Fruit fly (Drosophila melanogaster): Measurements from ENCODE around the gene CG8500.
A peak's percentile ranks its signal among the peaks of the same experiment; 100 is the strongest.

Gene CG8500

dm6 chr3R:9784341-9785062 lies at the start of gene CG8500, which contains the start of gene MtnA:
TSS of gene CG8500 (plus strand) at chr3R:9784653.
TSS of gene MtnA (minus strand) at chr3R:9784370.
- peak; percentile 26 for TF ChIP-seq CG13894 (tag; optimal IDR thresholded peaks at IDR 0.05)
- TF ChIP-seq emc (GFP tag; optimal IDR thresholded peaks at IDR 0.05) = no peak
- peak; percentile 64 for TF ChIP-seq Dp (GFP tag; optimal IDR thresholded peaks at IDR 0.05)
- TF ChIP-seq Ets65A (GFP tag) = peak; percentile 77
- peak; percentile 54 for TF ChIP-seq pita (GFP tag; optimal IDR thresholded peaks at IDR 0.05)
- no peak for TF ChIP-seq E2f1 (GFP tag; IDR thresholded peaks at IDR 0.05)
- TF ChIP-seq MBD-R2 (GFP tag; IDR thresholded peaks at IDR 0.05) = peak; percentile 55; the same call in 1 of the 2 replicates
- TF ChIP-seq stc (GFP tag; IDR thresholded peaks at IDR 0.05) = 0 out of 2 replicates have a peak, but pooled peaks have one; percentile 16
- TF ChIP-seq hth (optimal IDR thresholded peaks at IDR 0.05) = no peak
- TF ChIP-seq gt (GFP tag; IDR thresholded peaks at IDR 0.05) = no peak
- peak; percentile 53 for TF ChIP-seq Dek (tag; optimal IDR thresholded peaks at IDR 0.05)
- TF ChIP-seq Hmr (GFP tag; optimal IDR thresholded peaks at IDR 0.05) = peak; percentile 79
- peak; percentile 40 for TF ChIP-seq sug (tag; optimal IDR thresholded peaks at IDR 0.05)
- no peak for TF ChIP-seq lmd (GFP tag; IDR thresholded peaks at IDR 0.05)
- TF ChIP-seq CG7556 (GFP tag; optimal IDR thresholded peaks at IDR 0.05) = no peak
- no peak for TF ChIP-seq zfh2 (GFP tag; optimal IDR thresholded peaks at IDR 0.05)
- no peak for TF ChIP-seq Dll (GFP tag; IDR thresholded peaks at IDR 0.05; ENCODE audit: partially characterized antibody)
- TF ChIP-seq Adf1 (GFP tag; IDR thresholded peaks at IDR 0.05) = peak; percentile 45; the same call in 1 of the 2 replicates
- TF ChIP-seq HLH4C (GFP tag; IDR thresholded peaks at IDR 0.05; ENCODE audit: partially characterized antibody) = 0 out of 3 replicates have a peak, but pooled peaks have one; percentile 24
- no peak for TF ChIP-seq kah (GFP tag; optimal IDR thresholded peaks at IDR 0.05)
- 0 out of 3 replicates have a peak, but pooled peaks have one; percentile 7 for TF ChIP-seq sr (GFP tag; IDR thresholded peaks at IDR 0.05)
- TF ChIP-seq chinmo (GFP tag; IDR thresholded peaks at IDR 0.05; ENCODE audit: partially characterized antibody) = 0 out of 4 replicates have a peak, but pooled peaks have one; percentile 65
- TF ChIP-seq CG6175 (GFP tag; IDR thresholded peaks at IDR 0.05) = peak; percentile 78; the same call in 2 of the 3 replicates
- no peak for TF ChIP-seq lbe (GFP tag; optimal IDR thresholded peaks at IDR 0.05)
- TF ChIP-seq Opbp (GFP tag; IDR thresholded peaks at IDR 0.05; ENCODE audit: partially characterized antibody) = 0 out of 3 replicates have a peak, but pooled peaks have one; percentile 24
- no peak for TF ChIP-seq pho (GFP tag; optimal IDR thresholded peaks at IDR 0.05)
- TF ChIP-seq B-H2 (GFP tag; optimal IDR thresholded peaks at IDR 0.05) = peak; percentile 15
- TF ChIP-seq knrl (GFP tag; IDR thresholded peaks at IDR 0.05; ENCODE audit: partially characterized antibody) = peak; percentile 19; the same call in 1 of the 3 replicates
- no peak for TF ChIP-seq nerfin-2 (GFP tag; IDR thresholded peaks at IDR 0.05; ENCODE audit: partially characterized antibody)
- peak; percentile 44; the same call in 1 of the 2 replicates for TF ChIP-seq amos (GFP tag; IDR thresholded peaks at IDR 0.05; ENCODE audit: partially characterized antibody)
- TF ChIP-seq Atf-2 (GFP tag; optimal IDR thresholded peaks at IDR 0.05) = no peak
- no peak for TF ChIP-seq Sox102F (GFP tag; optimal IDR thresholded peaks at IDR 0.05)
- 0 out of 2 replicates have a peak, but pooled peaks have one; percentile 7 for TF ChIP-seq CG3847 (GFP tag; IDR thresholded peaks at IDR 0.05)
- TF ChIP-seq Usf (GFP tag; optimal IDR thresholded peaks at IDR 0.05) = no peak
- TF ChIP-seq CG6791 (GFP tag; IDR thresholded peaks at IDR 0.05; ENCODE audit: partially characterized antibody) = no peak
- no peak for TF ChIP-seq CG6654 (GFP tag; optimal IDR thresholded peaks at IDR 0.05)
- no peak for TF ChIP-seq CG12071 (GFP tag; optimal IDR thresholded peaks at IDR 0.05)
- TF ChIP-seq CG12155 (GFP tag; optimal IDR thresholded peaks at IDR 0.05) = peak; percentile 20
- peak; percentile 3 for TF ChIP-seq dm (GFP tag; optimal IDR thresholded peaks at IDR 0.05)
- peak; percentile 33 for TF ChIP-seq sens (GFP tag)
- no peak for TF ChIP-seq CG11093 (GFP tag; IDR thresholded peaks at IDR 0.05)
- peak; percentile 75; the same call in 2 of the 3 replicates for TF ChIP-seq CG34422 (GFP tag; IDR thresholded peaks at IDR 0.05)
- no peak for TF ChIP-seq CG15696 (tag; optimal IDR thresholded peaks at IDR 0.05)
- peak; percentile 11 for TF ChIP-seq CG6683 (GFP tag; optimal IDR thresholded peaks at IDR 0.05)
- no peak for TF ChIP-seq sisA (GFP tag; IDR thresholded peaks at IDR 0.05)
- TF ChIP-seq Ptx1 (GFP tag; IDR thresholded peaks at IDR 0.05) = 0 out of 2 replicates have a peak, but pooled peaks have one; percentile 12
- no peak for TF ChIP-seq CG1529 (GFP tag; optimal IDR thresholded peaks at IDR 0.05)
- TF ChIP-seq tna (GFP tag; IDR thresholded peaks at IDR 0.05; ENCODE audit: partially characterized antibody) = peak; percentile 19; the same call in 1 of the 2 replicates

All from whole organism, embryonic.